Fruit fly (Drosophila melanogaster) whole organism, prepupa: Measurements from ENCODE around the gene CG4455.

Experiments used
- Blimp-1 ChIP-seq: fragments of 200-800 bp; sonication (Bioruptor generic); optimal IDR thresholded peaks from 3 replicates; lab custom pipeline; 2017; ENCODE audit warnings: missing biosample characterization, missing genetic modification characterization, mild to moderate bottlenecking, moderate library complexity, missing genetic modification reagents
- CG3032 ChIP-seq: fragments of 200-800 bp; optimal IDR thresholded peaks from 2 replicates; lab custom pipeline; 2019; ENCODE audit warnings: missing biosample characterization, mild to moderate bottlenecking, missing genetic modification characterization, moderate library complexity
- CG4318 ChIP-seq: fragments of 200-800 bp; sonication (Bioruptor generic); optimal IDR thresholded peaks from 3 replicates; lab custom pipeline; 2017; ENCODE audit warnings: missing biosample characterization, mild to moderate bottlenecking, missing genetic modification characterization
- CG6854 ChIP-seq: fragments of 200-800 bp; sonication (Bioruptor generic); optimal IDR thresholded peaks from 2 replicates; lab custom pipeline; 2017; ENCODE audit warnings: missing biosample characterization, mild to moderate bottlenecking, missing genetic modification characterization
- Gug ChIP-seq: fragments of 200-800 bp; sonication (Bioruptor generic); IDR thresholded peaks from 2 replicates; pipeline ENCODE4 v1.3.6; 2022; ENCODE audit warnings: missing biosample characterization, missing genetic modification characterization
- Met ChIP-seq: fragments of 200-800 bp; sonication (Bioruptor generic); optimal IDR thresholded peaks from 3 replicates; lab custom pipeline; 2016; ENCODE audit warnings: missing biosample characterization, missing genetic modification characterization
- Smox ChIP-seq: fragments of 200-800 bp; sonication (Bioruptor generic); optimal IDR thresholded peaks from 3 replicates; lab custom pipeline; 2016; ENCODE audit warnings: missing biosample characterization, missing genetic modification characterization
- achi ChIP-seq: fragments of 200-800 bp; sonication (Bioruptor generic); optimal IDR thresholded peaks from 3 replicates; lab custom pipeline; 2016; ENCODE audit warnings: missing biosample characterization, missing genetic modification characterization
- ss ChIP-seq, 2 experiments: fragments of 200-800 bp; sonication (Bioruptor generic); optimal IDR thresholded peaks; 2 replicates in 1 of 2; 3 replicates in 1 of 2; lab custom pipeline; 2017 to 2018; ENCODE audit warnings: mild to moderate bottlenecking in 2 of 2, missing biosample characterization in 2 of 2, missing genetic modification characterization in 2 of 2, moderate library complexity in 1 of 2
- topi ChIP-seq: fragments of 200-800 bp; sonication (Bioruptor generic); optimal IDR thresholded peaks from 3 replicates; lab custom pipeline; 2016; ENCODE audit warnings: missing biosample characterization, missing genetic modification characterization

DNA sequence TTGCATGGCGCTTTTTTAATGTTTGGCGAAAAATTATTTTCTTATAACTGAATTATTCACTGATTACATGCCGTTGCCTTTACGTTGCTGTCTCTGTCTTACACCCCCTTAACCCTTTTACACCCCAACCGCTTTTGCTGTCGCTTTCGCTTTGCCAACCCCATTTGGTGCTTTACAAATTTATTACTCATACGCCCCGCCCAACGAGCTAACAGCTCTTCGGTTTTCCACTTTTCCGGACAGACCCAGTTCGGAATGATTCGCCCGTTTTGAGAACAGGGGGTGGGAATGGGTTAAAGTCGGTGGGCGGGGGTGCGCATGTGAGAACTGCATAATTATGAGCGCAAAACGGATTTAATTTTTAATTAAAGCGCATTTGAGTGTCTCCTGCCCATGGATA lies 28.2 kb downstream of the CG4455 start:
- TF ChIP-seq CG4318 (GFP tag; lab: Kevin White, UChicago) = no peak
- TF ChIP-seq Smox = no peak
- no peak for TF ChIP-seq achi
- no peak for TF ChIP-seq CG3032 (tag; lab: Kevin White, UChicago)
- TF ChIP-seq Met = no peak
- no peak for TF ChIP-seq Gug (GFP tag; lab: Robert Waterston, UW)
- TF ChIP-seq Blimp-1 (GFP tag; lab: Kevin White, UChicago) = no peak
- no peak for TF ChIP-seq ss (GFP tag; optimal IDR thresholded peaks at IDR 0.05; lab: Kevin White, UChicago)
- TF ChIP-seq topi (GFP tag; lab: Kevin White, UChicago) = no peak
- no peak for TF ChIP-seq CG6854
